Fruit fly (Drosophila melanogaster): Measurements from ENCODE around the gene sstn.
A peak's percentile ranks its signal among the peaks of the same experiment; 100 is the strongest.

Gene sstn

DNA sequence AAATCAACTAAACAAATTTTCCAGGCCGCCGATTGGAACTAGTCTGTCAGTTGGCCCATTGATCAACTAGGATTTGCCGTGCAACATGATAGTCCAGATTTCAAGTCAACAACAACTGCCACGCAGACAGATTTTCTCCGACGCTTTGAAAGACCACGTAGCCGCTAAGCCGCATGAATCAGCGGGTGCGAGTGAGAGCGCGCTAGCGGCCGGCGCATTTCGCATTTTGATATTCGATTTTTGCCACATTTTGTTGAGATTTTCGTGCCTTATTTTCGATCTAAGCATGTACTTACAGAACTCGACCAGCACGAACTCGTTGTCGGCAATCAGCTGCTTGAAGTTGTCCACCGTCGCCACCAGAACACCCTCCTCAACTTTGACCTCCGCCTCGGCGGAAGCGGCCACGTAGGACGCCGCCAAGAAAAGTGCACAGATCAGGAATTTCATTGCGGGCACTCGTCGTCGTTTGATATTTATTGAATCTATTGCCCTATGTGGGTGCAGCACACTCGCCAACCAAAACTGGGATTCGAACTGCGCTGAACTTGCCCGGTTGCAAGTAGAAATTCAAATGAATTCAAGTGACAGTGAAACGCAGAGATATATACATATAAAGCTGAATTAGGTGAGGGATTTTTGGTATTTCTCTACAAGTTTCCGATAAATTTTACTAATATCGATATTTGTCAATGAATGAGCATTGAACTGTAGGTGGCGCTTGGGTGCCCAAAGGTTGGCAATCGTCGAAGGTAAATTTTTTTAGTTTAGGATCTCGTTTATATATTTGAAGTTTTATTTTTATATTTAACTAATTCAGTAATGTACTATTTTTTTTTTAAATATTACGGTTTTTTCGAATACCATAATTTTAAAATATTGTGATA is 47.7 kb upstream of the sstn start, which contains the start of gene Pdi (continued):
- peak in 1 of 2 experiments; percentile 16 for TF ChIP-seq ss (GFP tag; optimal IDR thresholded peaks at IDR 0.05)
- no peak for TF ChIP-seq Ets96B (tag; optimal IDR thresholded peaks at IDR 0.05)
- peak; percentile 2 for TF ChIP-seq cyc (GFP tag; optimal IDR thresholded peaks at IDR 0.05)
- no peak for TF ChIP-seq salr (GFP tag; optimal IDR thresholded peaks at IDR 0.05)
- peak; percentile 23 for TF ChIP-seq achi (GFP tag; optimal IDR thresholded peaks at IDR 0.05)
- TF ChIP-seq Gug (GFP tag; IDR thresholded peaks at IDR 0.05) = no peak
- TF ChIP-seq Hr4 (GFP tag; optimal IDR thresholded peaks at IDR 0.05) = no peak
- TF ChIP-seq Sox102F (GFP tag; optimal IDR thresholded peaks at IDR 0.05) = peak; percentile 37
- TF ChIP-seq svp (GFP tag) = peak; percentile 82
- TF ChIP-seq CG34406 (GFP tag; optimal IDR thresholded peaks at IDR 0.05) = no peak
- TF ChIP-seq CG7368 (GFP tag; optimal IDR thresholded peaks at IDR 0.05) = no peak
- TF ChIP-seq CG3919 (GFP tag; optimal IDR thresholded peaks at IDR 0.05) = no peak

DNA sequence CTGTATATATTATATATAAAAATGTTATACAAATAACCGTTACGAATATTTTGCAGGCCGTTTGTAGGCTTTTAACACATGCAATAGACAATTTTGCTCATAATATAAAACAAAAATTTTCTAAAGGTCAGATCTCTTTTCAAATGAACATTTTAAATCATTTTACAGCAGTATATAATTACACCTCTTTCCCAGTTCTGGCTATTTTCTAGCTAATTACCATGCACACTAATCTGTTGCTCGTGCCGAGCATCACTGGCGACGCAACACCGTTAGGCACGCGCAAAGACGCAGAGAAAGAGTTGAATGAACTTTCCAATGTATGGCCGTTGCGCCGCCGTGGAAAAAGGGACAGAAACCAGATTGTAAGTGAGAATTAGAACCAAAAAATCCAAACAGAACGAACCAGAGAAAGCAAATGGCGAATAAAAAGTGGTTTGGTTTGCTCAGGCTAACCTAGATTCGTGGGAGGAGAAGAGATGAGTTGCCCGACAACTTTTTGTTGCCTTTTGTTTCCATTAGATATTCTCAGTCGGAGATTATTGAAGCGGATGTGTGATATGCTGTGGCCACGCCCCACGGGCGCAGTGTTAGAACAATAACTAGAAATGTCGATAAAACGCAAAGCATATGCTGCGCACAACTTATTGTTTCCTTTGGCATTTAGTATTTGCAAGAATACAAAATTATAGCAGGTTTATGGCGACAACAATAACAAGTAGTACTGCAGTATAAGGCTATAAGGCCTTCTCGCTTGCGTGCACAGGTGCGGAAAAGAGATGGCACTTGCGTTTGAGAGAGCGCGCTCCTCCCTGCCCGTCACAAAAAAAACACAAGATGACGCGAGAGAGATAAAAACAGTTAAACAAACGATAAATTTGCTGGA is 46.8 kb upstream of the sstn start:
- peak; percentile 11 for TF ChIP-seq Hr39 (GFP tag; optimal IDR thresholded peaks at IDR 0.05)
- TF ChIP-seq fd85E (GFP tag; optimal IDR thresholded peaks at IDR 0.05) = no peak
- no peak for TF ChIP-seq OdsH (GFP tag; optimal IDR thresholded peaks at IDR 0.05)
- TF ChIP-seq fd59A (GFP tag; optimal IDR thresholded peaks at IDR 0.05) = no peak
- peak; percentile 59 for TF ChIP-seq fkh (GFP tag; optimal IDR thresholded peaks at IDR 0.05)
- TF ChIP-seq pdm3 (GFP tag; optimal IDR thresholded peaks at IDR 0.05) = no peak
- TF ChIP-seq CG6808 (GFP tag; optimal IDR thresholded peaks at IDR 0.05) = no peak
- no peak for TF ChIP-seq Blimp-1 (GFP tag; optimal IDR thresholded peaks at IDR 0.05)
- no peak for TF ChIP-seq topi (GFP tag; optimal IDR thresholded peaks at IDR 0.05)
- TF ChIP-seq net (GFP tag; optimal IDR thresholded peaks at IDR 0.05) = peak; percentile 54
- no peak for TF ChIP-seq svp (GFP tag)
- peak; percentile 62 for TF ChIP-seq Eip78C (GFP tag)
- peak; percentile 12 for TF ChIP-seq acj6 (GFP tag; optimal IDR thresholded peaks at IDR 0.05)
- TF ChIP-seq CG32006 (GFP tag; optimal IDR thresholded peaks at IDR 0.05) = peak; percentile 52
- peak in 1 of 2 experiments; percentile 18 for TF ChIP-seq salr (GFP tag; optimal IDR thresholded peaks at IDR 0.05)
- peak; percentile 17 to 48 for TF ChIP-seq ss (GFP tag; optimal IDR thresholded peaks at IDR 0.05)
- no peak for TF ChIP-seq cyc (GFP tag; optimal IDR thresholded peaks at IDR 0.05)
- no peak for TF ChIP-seq CG10631 (GFP tag; optimal IDR thresholded peaks at IDR 0.05)
- peak; percentile 55 for TF ChIP-seq vri (GFP tag; optimal IDR thresholded peaks at IDR 0.05)
- TF ChIP-seq lz (GFP tag; optimal IDR thresholded peaks at IDR 0.05) = no peak
- no peak for TF ChIP-seq CG31627 (GFP tag; optimal IDR thresholded peaks at IDR 0.05)
- TF ChIP-seq CG11902 (GFP tag; optimal IDR thresholded peaks at IDR 0.05) = no peak
- TF ChIP-seq Met (GFP tag; optimal IDR thresholded peaks at IDR 0.05) = peak; percentile 62
- TF ChIP-seq CG15336 (GFP tag; IDR thresholded peaks at IDR 0.05) = peak; percentile 49; the same call in 1 of the 2 replicates
- TF ChIP-seq Sox102F (GFP tag; optimal IDR thresholded peaks at IDR 0.05) = no peak
- TF ChIP-seq CG3919 (GFP tag; optimal IDR thresholded peaks at IDR 0.05) = peak; percentile 25
- no peak for TF ChIP-seq CG34406 (GFP tag; optimal IDR thresholded peaks at IDR 0.05)
- TF ChIP-seq CG9139 (GFP tag; optimal IDR thresholded peaks at IDR 0.05) = no peak
- TF ChIP-seq eg (GFP tag; IDR thresholded peaks at IDR 0.05) = peak; percentile 50
- TF ChIP-seq Sox14 (GFP tag; optimal IDR thresholded peaks at IDR 0.05) = peak; percentile 45
- TF ChIP-seq CG8632 (GFP tag; optimal IDR thresholded peaks at IDR 0.05) = no peak
- TF ChIP-seq CG6792 (GFP tag; optimal IDR thresholded peaks at IDR 0.05) = no peak
- TF ChIP-seq CG8119 (GFP tag; IDR thresholded peaks at IDR 0.05) = peak; percentile 51
- no peak for TF ChIP-seq CG7368 (GFP tag; optimal IDR thresholded peaks at IDR 0.05)
- TF ChIP-seq Eip75B (GFP tag; optimal IDR thresholded peaks at IDR 0.05) = no peak
- no peak for TF ChIP-seq CG3032 (tag; optimal IDR thresholded peaks at IDR 0.05)
- TF ChIP-seq CG1621 (tag; optimal IDR thresholded peaks at IDR 0.05) = peak; percentile 14
- no peak for TF ChIP-seq Hr4 (GFP tag; optimal IDR thresholded peaks at IDR 0.05)
- no peak for TF ChIP-seq Sox15 (GFP tag; optimal IDR thresholded peaks at IDR 0.05)
- TF ChIP-seq CG8319 (GFP tag; optimal IDR thresholded peaks at IDR 0.05) = no peak
- TF ChIP-seq achi (GFP tag; optimal IDR thresholded peaks at IDR 0.05) = no peak
- TF ChIP-seq dac (GFP tag; optimal IDR thresholded peaks at IDR 0.05) = no peak
- no peak for TF ChIP-seq Gug (GFP tag; IDR thresholded peaks at IDR 0.05)
- TF ChIP-seq Lpt (GFP tag; optimal IDR thresholded peaks at IDR 0.05) = peak; percentile 61
